Fruit fly (Drosophila melanogaster): ENCODE data around the gene CG14712.

CG14712 gene

dm6 chr3R:11649449-11649848 lies 20.9 kb downstream of the CG14712 start (continued):
- TF ChIP-seq pzg (GFP tag; optimal IDR thresholded peaks at IDR 0.05) (peak; percentile 19), CG14014 (GFP tag; IDR thresholded peaks at IDR 0.05) (peak; percentile 99), lab (GFP tag; optimal IDR thresholded peaks at IDR 0.05) (peak; percentile 98), chm (GFP tag; IDR thresholded peaks at IDR 0.05) (peak; percentile 95), esg (GFP tag; conservative IDR thresholded peaks at IDR 0.05) (peak; percentile 97), phol (tag; optimal IDR thresholded peaks at IDR 0.05) (peak; percentile 88), kay (GFP tag; optimal IDR thresholded peaks at IDR 0.05) (peak; percentile 84), Fer2 (tag; optimal IDR thresholded peaks at IDR 0.05) (peak; percentile 96), cad (GFP tag; optimal IDR thresholded peaks at IDR 0.05) (no peak), CG3995 (GFP tag; optimal IDR thresholded peaks at IDR 0.05) (peak; percentile 80), CG33213 (GFP tag; optimal IDR thresholded peaks at IDR 0.05) (peak; percentile 97), Optix (GFP tag; IDR thresholded peaks at IDR 0.05) (peak; percentile 95), Mes4 (GFP tag; optimal IDR thresholded peaks at IDR 0.05) (peak; percentile 87), CG10654 (GFP tag; optimal IDR thresholded peaks at IDR 0.05) (peak; percentile 95), dan (GFP tag; IDR thresholded peaks at IDR 0.05) (peak; percentile 68), CG6683 (GFP tag; optimal IDR thresholded peaks at IDR 0.05) (peak; percentile 80), CG11456 (GFP tag; IDR thresholded peaks at IDR 0.05) (peak; percentile 98), MTF-1 (GFP tag; optimal IDR thresholded peaks at IDR 0.05; ENCODE audit: borderline replicate concordance) (peak; percentile 89), Abd-B (GFP tag; optimal IDR thresholded peaks at IDR 0.05) (peak; percentile 93), CG31388 (GFP tag; optimal IDR thresholded peaks at IDR 0.05) (peak; percentile 94), Lim3 (GFP tag; IDR thresholded peaks at IDR 0.05) (peak; percentile 91), CG16815 (GFP tag; optimal IDR thresholded peaks at IDR 0.05) (peak; percentile 90), Ets65A (GFP tag) (peak; percentile 99), Xrp1 (GFP tag; IDR thresholded peaks at IDR 0.05) (peak; percentile 95), CG10431 (GFP tag; optimal IDR thresholded peaks at IDR 0.05) (peak; percentile 60), Max (GFP tag; optimal IDR thresholded peaks at IDR 0.05) (peak; percentile 94), CG4282 (GFP tag; optimal IDR thresholded peaks at IDR 0.05) (peak; percentile 96), az2 (GFP tag; optimal IDR thresholded peaks at IDR 0.05) (peak; percentile 97), CG1602 (GFP tag; optimal IDR thresholded peaks at IDR 0.05) (peak; percentile 94), CG11504 (tag; optimal IDR thresholded peaks at IDR 0.05) (peak; percentile 95), tna (GFP tag; IDR thresholded peaks at IDR 0.05; ENCODE audit: partially characterized antibody) (no peak), chn (GFP tag; optimal IDR thresholded peaks at IDR 0.05) (peak; percentile 97), vvl (GFP tag; IDR thresholded peaks at IDR 0.05) (peak; percentile 99), bowl (GFP tag; IDR thresholded peaks at IDR 0.05) (peak; percentile 92), CG2116 (GFP tag; optimal IDR thresholded peaks at IDR 0.05) (peak; percentile 72), twi (tag; optimal IDR thresholded peaks at IDR 0.05) (peak; percentile 82), scrt (GFP tag; optimal IDR thresholded peaks at IDR 0.05) (peak; percentile 93), CG8290 (GFP tag; optimal IDR thresholded peaks at IDR 0.05) (peak; percentile 81), CG8290 (tag; optimal IDR thresholded peaks at IDR 0.05) (peak; percentile 17 to 99), CG14860 (GFP tag; IDR thresholded peaks at IDR 0.05; ENCODE audit: partially characterized antibody) (no peak), CG6791 (GFP tag; IDR thresholded peaks at IDR 0.05; ENCODE audit: partially characterized antibody) (no peak), Hr78 (GFP tag; optimal IDR thresholded peaks at IDR 0.05) (peak in 1 of 2 experiments; percentile 46), CG30431 (GFP tag; optimal IDR thresholded peaks at IDR 0.05) (peak; percentile 86), Dref (GFP tag; IDR thresholded peaks at IDR 0.05) (peak; percentile 46; the same call in 1 of the 2 replicates), Nf-YB (GFP tag; optimal IDR thresholded peaks at IDR 0.05) (peak; percentile 71), CG13296 (GFP tag; optimal IDR thresholded peaks at IDR 0.05) (peak; percentile 97), CG6765 (GFP tag; optimal IDR thresholded peaks at IDR 0.05) (peak; percentile 94), ro (GFP tag; IDR thresholded peaks at IDR 0.05) (peak; percentile 86), sens-2 (GFP tag; IDR thresholded peaks at IDR 0.05) (peak; percentile 88), CG8359 (GFP tag; optimal IDR thresholded peaks at IDR 0.05; ENCODE audit: borderline replicate concordance) (peak; percentile 62), Drgx (GFP tag; IDR thresholded peaks at IDR 0.05) (peak; percentile 89)

Data from whole organism, embryonic.